Worm (Caenorhabditis elegans): ENCODE measurements around the gene sre-24.

sre-24 gene

DNA sequence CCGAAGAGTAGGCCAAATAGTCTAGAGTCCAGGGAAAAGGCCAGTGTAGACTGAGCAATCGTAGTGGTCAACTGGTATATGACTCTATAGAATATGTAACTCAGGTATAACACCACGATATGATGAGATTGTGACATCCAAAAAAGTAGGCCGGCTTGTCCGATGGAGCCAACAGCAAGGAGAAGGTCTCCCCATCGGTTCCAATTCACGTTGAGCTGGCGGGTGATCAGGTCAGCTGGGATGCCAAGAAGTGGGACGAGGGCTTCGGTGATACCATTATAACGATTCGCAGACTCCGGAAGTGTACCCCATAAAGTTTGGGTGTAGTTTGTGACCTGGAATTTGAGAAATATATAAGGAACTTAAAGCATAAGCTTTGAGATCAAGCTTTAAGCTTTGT lies 11.6 kb upstream of the sre-24 start:
- TF ChIP-seq flt-1 (GFP tag; IDR thresholded peaks at IDR 0.05) (no peak), F13C5.2 (tag; optimal IDR thresholded peaks at IDR 0.05) (no peak), B0310.2 (tag; optimal IDR thresholded peaks at IDR 0.05) (no peak), ceh-13 (GFP tag; optimal IDR thresholded peaks at IDR 0.05) (no peak), hnd-1 (tag; optimal IDR thresholded peaks at IDR 0.05) (no peak), ets-7 (tag; optimal IDR thresholded peaks at IDR 0.05) (no peak), aly-1 (tag; optimal IDR thresholded peaks at IDR 0.05) (no peak), tbx-37 (GFP tag; conservative IDR thresholded peaks at IDR 0.05) (no peak), tra-4 (tag; optimal IDR thresholded peaks at IDR 0.05) (no peak), tbx-11 (GFP tag; IDR thresholded peaks at IDR 0.05) (no peak), scrt-1 (GFP tag; IDR thresholded peaks at IDR 0.05) (no peak), hmg-4 (GFP tag; optimal IDR thresholded peaks at IDR 0.05) (no peak), ceh-36 (tag; optimal IDR thresholded peaks at IDR 0.05) (no peak), ama-1 (optimal IDR thresholded peaks at IDR 0.05) (no peak), hmbx-1 (tag; optimal IDR thresholded peaks at IDR 0.05) (no peak), pes-1 (GFP tag; IDR thresholded peaks at IDR 0.05) (no peak), sea-1 (GFP tag; conservative IDR thresholded peaks at IDR 0.05) (no peak)

DNA sequence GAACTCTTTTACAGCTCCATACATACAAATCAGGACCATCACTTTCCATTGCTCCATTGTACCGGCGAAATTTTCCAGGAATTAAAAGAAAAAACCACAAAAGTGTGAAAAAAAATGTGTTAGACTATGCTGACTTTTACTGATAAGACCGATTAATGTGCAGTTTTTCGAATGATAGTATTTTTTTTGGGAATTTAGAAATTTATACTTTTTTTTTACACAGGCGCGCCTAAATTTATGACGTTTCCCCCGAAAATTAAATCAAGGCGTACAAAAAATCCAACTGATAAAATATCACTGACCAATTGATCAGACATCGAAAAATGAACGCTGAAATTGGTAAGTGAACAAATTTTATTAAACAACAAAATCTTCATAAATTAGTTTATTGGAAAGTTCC lies 9.1 kb upstream of the sre-24 start, which contains the start of gene folt-2:
Gene folt-2, minus strand, starts transcription at position 179 of the 400 bp plus-strand sequence.
- TF ChIP-seq tbx-11 (GFP tag; IDR thresholded peaks at IDR 0.05) (0 out of 2 replicates have a peak, but pooled peaks have one; percentile 16), hnd-1 (tag; optimal IDR thresholded peaks at IDR 0.05) (no peak)

DNA sequence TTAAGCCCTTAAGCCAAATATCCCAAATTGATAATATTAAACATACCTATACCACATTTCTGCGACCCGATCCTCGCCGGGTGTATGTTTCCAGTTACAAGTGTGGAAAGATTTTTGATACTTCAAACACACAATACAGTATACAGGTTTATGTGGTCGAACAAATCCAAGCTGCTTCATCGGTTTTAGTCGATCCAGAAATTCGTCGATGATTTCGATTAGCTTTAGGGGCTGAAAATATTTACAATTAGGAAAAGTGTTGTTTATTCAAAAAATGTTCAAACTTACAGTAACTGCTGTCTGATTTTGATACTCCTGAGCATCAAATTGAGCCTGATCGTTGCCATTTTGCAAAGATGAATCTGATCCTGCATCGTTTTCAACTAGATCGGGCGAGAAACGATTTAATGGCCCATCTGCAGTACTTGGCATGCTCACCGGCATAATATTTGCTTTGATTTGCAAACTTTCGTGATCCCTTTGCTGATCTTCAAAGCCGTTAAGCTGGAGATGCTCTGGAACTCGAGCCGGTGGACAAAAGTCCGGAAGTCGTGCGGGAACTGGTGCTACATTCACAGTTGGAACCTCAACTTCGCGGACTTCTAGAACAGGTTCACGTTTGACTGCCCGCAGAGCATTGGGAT lies 8.2 kb upstream of the sre-24 start:
- TF ChIP-seq F13C5.2 (tag; optimal IDR thresholded peaks at IDR 0.05) (no peak), pes-1 (GFP tag; IDR thresholded peaks at IDR 0.05) (no peak), hmbx-1 (tag; optimal IDR thresholded peaks at IDR 0.05) (no peak), hnd-1 (tag; optimal IDR thresholded peaks at IDR 0.05) (no peak), sea-1 (GFP tag; conservative IDR thresholded peaks at IDR 0.05) (no peak), ama-1 (optimal IDR thresholded peaks at IDR 0.05) (no peak), ceh-13 (GFP tag; optimal IDR thresholded peaks at IDR 0.05) (no peak), ceh-36 (tag; optimal IDR thresholded peaks at IDR 0.05) (no peak), scrt-1 (GFP tag; IDR thresholded peaks at IDR 0.05) (no peak), tra-4 (tag; optimal IDR thresholded peaks at IDR 0.05) (no peak), flt-1 (GFP tag; IDR thresholded peaks at IDR 0.05) (no peak), tbx-11 (GFP tag; IDR thresholded peaks at IDR 0.05) (no peak)

DNA sequence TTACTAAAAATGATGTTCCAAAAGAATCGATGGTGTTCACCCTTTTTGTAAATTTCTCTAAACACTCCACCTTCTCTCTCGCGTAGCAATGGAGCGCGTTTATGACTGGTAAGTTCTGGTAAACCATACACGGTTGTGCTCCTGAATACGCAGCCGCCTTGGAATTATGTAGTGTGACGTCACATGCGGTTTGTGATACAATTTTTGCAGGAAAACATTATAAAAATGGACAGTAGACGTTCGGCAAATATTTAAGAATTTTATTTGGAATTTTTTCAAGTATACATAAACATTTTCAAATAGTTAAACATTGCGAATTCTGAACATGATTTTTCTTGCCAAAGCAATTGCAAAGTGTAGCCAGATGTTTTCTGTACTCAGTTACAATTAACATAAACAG lies 7.0 kb upstream of the sre-24 start, which contains the start of gene F37B4.10:
Gene F37B4.10, minus strand, starts transcription at position 101 of the 400 bp plus-strand sequence.
- TF ChIP-seq tbx-11 (GFP tag; IDR thresholded peaks at IDR 0.05) (no peak), ets-7 (tag; optimal IDR thresholded peaks at IDR 0.05) (no peak), sea-1 (GFP tag; conservative IDR thresholded peaks at IDR 0.05) (no peak), hmg-4 (GFP tag; optimal IDR thresholded peaks at IDR 0.05) (no peak), ceh-36 (tag; optimal IDR thresholded peaks at IDR 0.05) (no peak), scrt-1 (GFP tag; IDR thresholded peaks at IDR 0.05) (no peak), ama-1 (optimal IDR thresholded peaks at IDR 0.05) (no peak), pes-1 (GFP tag; IDR thresholded peaks at IDR 0.05) (no peak), hmbx-1 (tag; optimal IDR thresholded peaks at IDR 0.05) (no peak), aly-1 (tag; optimal IDR thresholded peaks at IDR 0.05) (no peak), tra-4 (tag; optimal IDR thresholded peaks at IDR 0.05) (no peak), F13C5.2 (tag; optimal IDR thresholded peaks at IDR 0.05) (no peak), hnd-1 (tag; optimal IDR thresholded peaks at IDR 0.05) (no peak), tbx-37 (GFP tag; conservative IDR thresholded peaks at IDR 0.05) (no peak), ceh-13 (GFP tag; optimal IDR thresholded peaks at IDR 0.05) (no peak), flt-1 (GFP tag; IDR thresholded peaks at IDR 0.05) (no peak), B0310.2 (tag; optimal IDR thresholded peaks at IDR 0.05) (no peak)

DNA sequence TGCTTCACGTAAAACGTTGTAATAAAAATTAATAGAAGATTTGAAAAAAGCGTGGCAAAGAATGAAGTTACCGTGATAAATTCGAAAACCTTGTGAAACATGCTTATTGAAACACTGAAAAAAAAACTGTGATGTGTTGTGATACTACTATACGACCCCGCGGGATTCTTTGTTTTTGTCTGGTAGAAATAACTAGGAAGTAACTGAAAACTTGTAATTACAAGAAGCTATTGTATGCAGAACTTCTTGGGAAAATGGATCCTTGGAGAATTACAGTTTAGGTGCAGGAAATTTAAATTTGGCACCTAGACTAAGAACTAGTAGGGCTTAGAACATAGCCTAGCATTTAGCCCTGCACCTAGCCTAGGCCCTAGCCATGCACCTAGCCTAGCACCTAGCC lies 4.7 kb upstream of the sre-24 start, which contains the start of gene str-39:
Gene str-39, minus strand, starts transcription at position 101 of the 400 bp plus-strand sequence.
- TF ChIP-seq sea-1 (GFP tag; conservative IDR thresholded peaks at IDR 0.05): no peak
- TF ChIP-seq scrt-1 (GFP tag; IDR thresholded peaks at IDR 0.05): no peak
- TF ChIP-seq hmbx-1 (tag; optimal IDR thresholded peaks at IDR 0.05): no peak
- no peak for TF ChIP-seq pes-1 (GFP tag; IDR thresholded peaks at IDR 0.05)
- no peak for TF ChIP-seq B0310.2 (tag; optimal IDR thresholded peaks at IDR 0.05)
- no peak for TF ChIP-seq flt-1 (GFP tag; IDR thresholded peaks at IDR 0.05)
- no peak for TF ChIP-seq ets-7 (tag; optimal IDR thresholded peaks at IDR 0.05)
- TF ChIP-seq F13C5.2 (tag; optimal IDR thresholded peaks at IDR 0.05): no peak
- no peak for TF ChIP-seq ama-1 (optimal IDR thresholded peaks at IDR 0.05)
- no peak for TF ChIP-seq tbx-37 (GFP tag; conservative IDR thresholded peaks at IDR 0.05)
- no peak for TF ChIP-seq hnd-1 (tag; optimal IDR thresholded peaks at IDR 0.05)
- TF ChIP-seq tbx-11 (GFP tag; IDR thresholded peaks at IDR 0.05): no peak
- TF ChIP-seq aly-1 (tag; optimal IDR thresholded peaks at IDR 0.05): no peak
- TF ChIP-seq ceh-36 (tag; optimal IDR thresholded peaks at IDR 0.05): no peak
- no peak for TF ChIP-seq hmg-4 (GFP tag; optimal IDR thresholded peaks at IDR 0.05)
- TF ChIP-seq tra-4 (tag; optimal IDR thresholded peaks at IDR 0.05): no peak
- TF ChIP-seq ceh-13 (GFP tag; optimal IDR thresholded peaks at IDR 0.05): no peak

DNA sequence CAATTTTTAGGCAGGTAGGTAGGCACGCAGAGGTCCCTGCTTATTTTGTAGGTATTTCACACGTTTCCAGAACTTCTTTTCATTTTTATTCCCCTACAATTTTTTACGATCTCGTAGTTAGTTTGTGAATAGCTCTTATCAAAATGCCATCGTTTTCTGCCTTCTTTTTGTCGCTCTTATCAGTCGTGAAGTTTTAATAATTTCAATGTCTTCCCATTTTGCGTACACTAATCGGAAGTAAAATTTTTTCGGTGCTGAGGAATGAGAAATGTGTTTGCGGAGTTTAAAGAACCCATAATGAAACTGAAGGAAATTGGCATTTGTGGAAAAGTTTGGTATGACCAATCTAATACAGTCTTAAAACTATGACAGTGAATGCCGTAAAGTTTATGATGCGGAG lies 4.2 kb upstream of the sre-24 start:
- TF ChIP-seq tbx-37 (GFP tag; conservative IDR thresholded peaks at IDR 0.05): no peak
- no peak for TF ChIP-seq F13C5.2 (tag; optimal IDR thresholded peaks at IDR 0.05)

DNA sequence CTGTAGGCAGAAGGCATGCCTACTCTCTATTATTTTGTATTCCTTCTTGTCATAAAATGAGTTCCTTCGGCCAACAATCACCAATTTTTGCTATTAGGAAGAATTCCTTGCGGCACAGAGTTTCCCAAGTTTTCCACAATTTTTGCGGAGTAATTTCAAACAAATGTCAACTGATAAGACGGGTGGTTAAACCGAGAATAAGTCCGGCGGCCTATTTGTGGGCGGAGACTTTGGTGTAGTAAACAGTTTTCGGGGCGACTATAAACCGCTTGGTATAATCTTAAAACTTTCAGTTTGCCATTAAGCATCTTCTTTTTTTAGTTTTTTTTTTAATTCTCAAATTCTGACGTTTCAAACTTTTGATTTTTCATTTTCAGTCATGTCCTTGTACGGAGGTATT lies 3.5 kb upstream of the sre-24 start, which contains the start of gene ifc-1:
Gene ifc-1, plus strand, starts transcription at position 378 of the 400 bp plus-strand sequence.
- TF ChIP-seq aly-1 (tag; optimal IDR thresholded peaks at IDR 0.05) (no peak), sea-1 (GFP tag; conservative IDR thresholded peaks at IDR 0.05) (no peak), tbx-37 (GFP tag; conservative IDR thresholded peaks at IDR 0.05) (no peak), ceh-13 (GFP tag; optimal IDR thresholded peaks at IDR 0.05) (no peak), hnd-1 (tag; optimal IDR thresholded peaks at IDR 0.05) (no peak), ama-1 (optimal IDR thresholded peaks at IDR 0.05) (no peak), F13C5.2 (tag; optimal IDR thresholded peaks at IDR 0.05) (no peak), pes-1 (GFP tag; IDR thresholded peaks at IDR 0.05) (no peak), ets-7 (tag; optimal IDR thresholded peaks at IDR 0.05) (no peak)

Data from whole organism, early embryonic.